Fruit fly (Drosophila melanogaster) whole organism, adult: ENCODE data around the gene CG18545.
A peak's percentile ranks its signal among the peaks of the same experiment; 100 is the strongest.

Source experiments
- CG11617 ChIP-seq: fragments of 200-800 bp; sonication (Bioruptor generic); optimal IDR thresholded peaks from 2 replicates; lab custom pipeline; 2017; ENCODE audit warnings: mild to moderate bottlenecking, missing biosample characterization, missing genetic modification reagents, missing genetic modification characterization
- CG12768 ChIP-seq: fragments of 200-800 bp; sonication (Bioruptor generic); optimal IDR thresholded peaks from 2 replicates; lab custom pipeline; 2017; ENCODE audit warnings: missing biosample characterization, missing genetic modification characterization, mild to moderate bottlenecking, moderate library complexity, missing genetic modification reagents
- CG14711 ChIP-seq: fragments of 200-800 bp; sonication (Bioruptor generic); optimal IDR thresholded peaks from 2 replicates; lab custom pipeline; 2018; ENCODE audit warnings: missing biosample characterization, mild to moderate bottlenecking, missing genetic modification characterization, moderate library complexity
- CG1620 ChIP-seq: fragments of 200-800 bp; sonication (Bioruptor generic); optimal IDR thresholded peaks from 2 replicates; lab custom pipeline; 2016; ENCODE audit warnings: missing biosample characterization, missing genetic modification characterization
- CG33017 ChIP-seq: fragments of 200-800 bp; sonication (Bioruptor generic); optimal IDR thresholded peaks from 2 replicates; lab custom pipeline; 2018; ENCODE audit warnings: missing biosample characterization, mild to moderate bottlenecking, missing genetic modification characterization, moderate library complexity
- CG5204 ChIP-seq: fragments of 200-800 bp; sonication (Bioruptor generic); optimal IDR thresholded peaks from 2 replicates; lab custom pipeline; 2016; ENCODE audit warnings: missing biosample characterization, missing genetic modification characterization
- CG7045 ChIP-seq: fragments of 200-800 bp; sonication (Bioruptor generic); optimal IDR thresholded peaks from 2 replicates; lab custom pipeline; 2017; ENCODE audit warnings: missing biosample characterization, mild to moderate bottlenecking, missing genetic modification characterization
- CG7101 ChIP-seq: fragments of 200-800 bp; sonication (Bioruptor generic); optimal IDR thresholded peaks from 2 replicates; lab custom pipeline; 2018; ENCODE audit warnings: missing biosample characterization, mild to moderate bottlenecking, missing genetic modification characterization, moderate library complexity
- Clk ChIP-seq: fragments of 200-800 bp; sonication (Bioruptor generic); optimal IDR thresholded peaks from 2 replicates; lab custom pipeline; 2017; ENCODE audit warnings: missing biosample characterization, missing genetic modification characterization
- Crg-1 ChIP-seq: fragments of 200-800 bp; sonication (Bioruptor generic); optimal IDR thresholded peaks from 2 replicates; lab custom pipeline; 2016; ENCODE audit warnings: missing biosample characterization, missing genetic modification characterization
- Hr96 ChIP-seq: fragments of 200-800 bp; sonication (Bioruptor generic); optimal IDR thresholded peaks from 2 replicates; lab custom pipeline; 2016; ENCODE audit warnings: missing biosample characterization, missing genetic modification characterization
- Mnt ChIP-seq: fragments of 200-800 bp; sonication (Bioruptor generic); optimal IDR thresholded peaks from 2 replicates; lab custom pipeline; 2016; ENCODE audit warnings: missing biosample characterization, mild to moderate bottlenecking, missing genetic modification characterization
- bab1 ChIP-seq: fragments of 200-800 bp; sonication (Bioruptor generic); optimal IDR thresholded peaks from 3 replicates; lab custom pipeline; 2019; ENCODE audit warnings: missing biosample characterization, mild to moderate bottlenecking, missing genetic modification characterization, moderate library complexity
- cic ChIP-seq: fragments of 200-800 bp; sonication (Bioruptor generic); optimal IDR thresholded peaks from 2 replicates; lab custom pipeline; 2017; ENCODE audit warnings: missing biosample characterization, mild to moderate bottlenecking, missing genetic modification characterization, moderate library complexity
- cnc ChIP-seq, 2 experiments: fragments of >200 bp; optimal IDR thresholded peaks; 2 replicates each; lab custom pipeline; 2017
- kay ChIP-seq: fragments of 200-800 bp; sonication (Bioruptor generic); peaks from one replicate; lab custom pipeline; 2016; ENCODE audit warnings: missing biosample characterization, missing genetic modification characterization, borderline replicate concordance
- ovo ChIP-seq: fragments of 200-800 bp; sonication (Bioruptor generic); optimal IDR thresholded peaks from 2 replicates; lab custom pipeline; 2016; ENCODE audit warnings: missing biosample characterization, missing genetic modification characterization
- pad ChIP-seq: fragments of 200-800 bp; sonication (Bioruptor generic); optimal IDR thresholded peaks from 3 replicates; lab custom pipeline; 2017; ENCODE audit warnings: missing biosample characterization, missing genetic modification characterization, mild to moderate bottlenecking, moderate library complexity, missing genetic modification reagents
- tj ChIP-seq: fragments of 200-800 bp; sonication (Bioruptor generic); optimal IDR thresholded peaks from 3 replicates; lab custom pipeline; 2017; ENCODE audit warnings: missing biosample characterization, mild to moderate bottlenecking, missing genetic modification characterization, moderate library complexity
- toe ChIP-seq: fragments of 200-800 bp; sonication (Bioruptor generic); optimal IDR thresholded peaks from 2 replicates; lab custom pipeline; 2016; ENCODE audit warnings: missing biosample characterization, missing genetic modification characterization

Gene CG18545

DNA sequence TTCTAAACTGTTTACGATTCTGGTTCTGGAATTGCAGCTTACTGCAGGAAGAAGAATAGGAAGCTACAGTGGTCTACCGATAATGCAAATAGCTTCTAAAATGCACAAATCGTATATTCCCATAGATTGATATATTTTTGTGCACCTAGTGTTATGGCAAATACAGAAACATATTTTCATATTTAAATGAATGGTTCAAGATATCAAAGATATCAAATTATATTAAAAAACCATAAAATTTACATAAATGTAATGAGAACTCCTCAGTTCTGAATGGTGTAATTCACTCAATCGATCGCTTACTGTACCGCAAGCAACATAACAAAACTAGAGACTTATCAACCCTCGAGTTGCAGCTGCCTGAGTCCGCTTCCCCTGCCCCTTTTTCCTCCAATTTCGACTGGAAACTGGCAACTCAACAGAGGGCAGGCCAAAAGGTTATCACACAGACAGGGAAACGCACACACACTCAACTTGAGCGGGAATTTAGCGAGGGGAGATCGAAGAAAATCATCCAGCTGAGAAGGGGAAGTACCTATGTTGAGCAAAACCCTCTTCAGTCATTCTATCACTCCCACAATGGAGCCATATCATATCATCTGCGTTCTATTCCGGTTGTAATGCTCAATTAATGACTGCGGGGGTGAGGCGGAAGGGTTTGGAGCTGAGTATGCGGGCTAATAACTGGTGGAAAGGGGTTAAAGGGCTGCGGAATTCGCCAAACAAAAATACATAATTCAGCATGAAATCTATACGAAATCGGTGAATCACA, 13.4 kb downstream of the CG18545 start:
- TF ChIP-seq tj (GFP tag; lab: Kevin White, UChicago) (no peak), CG11617 (GFP tag; lab: Kevin White, UChicago) (no peak), CG5204 (peak; percentile 6)

DNA sequence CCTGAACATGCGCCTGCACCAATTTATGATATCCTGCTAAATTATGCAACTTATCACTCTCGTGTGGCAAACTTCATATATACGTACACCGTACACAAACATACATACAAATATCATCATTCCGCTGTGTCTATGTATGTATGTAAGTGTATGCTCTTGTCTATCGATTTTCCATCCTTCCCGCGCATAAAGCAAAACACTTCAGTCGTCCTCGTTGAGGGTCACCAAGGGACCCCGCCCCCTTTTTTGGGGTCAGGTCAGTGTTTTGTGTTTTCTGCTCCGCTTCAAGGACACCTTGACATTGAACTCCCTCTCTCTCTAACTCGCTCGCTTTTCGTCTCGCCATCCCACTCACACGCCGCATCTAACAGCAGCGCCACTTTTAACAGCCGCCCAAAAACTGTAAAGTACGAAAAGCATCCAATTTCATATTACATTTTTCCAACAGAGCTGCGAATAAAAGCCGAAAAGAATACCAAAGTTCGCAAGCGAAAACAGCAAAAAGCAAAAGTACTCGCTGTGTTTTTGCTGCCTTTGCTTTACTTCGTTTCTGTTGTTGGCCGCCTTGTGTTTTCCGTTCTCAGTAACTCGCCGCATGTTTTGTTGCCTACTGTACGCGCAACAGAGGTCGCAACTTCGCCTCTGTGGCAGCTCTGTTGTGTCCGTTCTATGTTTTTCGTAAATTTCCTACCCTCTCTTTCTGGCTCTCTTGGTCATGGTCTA, 15.3 kb downstream of the CG18545 start:
- no peak for TF ChIP-seq bab1 (GFP tag; lab: Kevin White, UChicago)
- TF ChIP-seq CG7101 (tag; lab: Kevin White, UChicago): no peak
- peak; percentile 19 for TF ChIP-seq tj (GFP tag; lab: Kevin White, UChicago)

DNA sequence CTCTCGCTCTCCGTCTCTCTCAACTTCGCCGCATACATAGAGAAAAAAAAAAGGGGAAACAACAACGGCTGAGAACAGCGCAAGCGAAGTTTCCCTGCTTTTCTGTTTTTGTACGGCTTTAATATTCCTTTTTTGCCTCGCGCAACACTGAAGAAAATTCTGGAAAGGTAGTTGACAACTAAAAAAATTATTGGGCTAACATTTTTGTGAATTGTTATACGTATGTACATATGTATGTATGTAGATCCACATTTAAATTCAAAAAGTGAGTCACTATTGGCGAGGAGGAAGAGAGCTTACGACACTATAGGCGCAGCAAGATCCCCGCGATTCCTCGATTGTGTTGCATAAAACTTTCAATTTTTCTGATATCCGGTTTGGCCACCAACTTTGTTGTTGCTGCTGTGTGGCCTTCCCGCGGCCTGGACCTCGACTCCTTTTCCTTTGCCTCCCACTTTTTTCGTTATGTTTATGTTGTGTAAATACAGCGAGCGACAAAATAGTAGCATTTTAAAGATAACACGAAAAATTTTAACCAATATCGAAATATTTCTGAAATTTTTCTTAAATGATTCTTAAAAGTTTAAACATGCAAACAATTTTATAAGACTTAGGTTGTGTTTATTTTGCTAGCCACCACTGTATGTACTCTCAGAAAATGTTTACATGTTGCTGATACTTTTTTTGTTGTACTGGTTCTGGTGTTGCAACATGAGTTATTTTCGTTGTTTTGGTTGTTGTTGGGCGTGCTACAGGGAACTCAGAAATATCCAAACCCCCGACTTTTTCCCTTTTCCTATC, 16.0 kb downstream of the CG18545 start:
- TF ChIP-seq pad (GFP tag; lab: Kevin White, UChicago): peak; percentile 94
- peak; percentile 13 for TF ChIP-seq Hr96
- TF ChIP-seq bab1 (GFP tag; lab: Kevin White, UChicago): no peak
- TF ChIP-seq CG7101 (tag; lab: Kevin White, UChicago): peak; percentile 8
- no peak for TF ChIP-seq Clk
- peak; percentile 51 for TF ChIP-seq kay (GFP tag; lab: Kevin White, UChicago)
- peak; percentile 14 for TF ChIP-seq CG11617 (GFP tag; lab: Kevin White, UChicago)

DNA sequence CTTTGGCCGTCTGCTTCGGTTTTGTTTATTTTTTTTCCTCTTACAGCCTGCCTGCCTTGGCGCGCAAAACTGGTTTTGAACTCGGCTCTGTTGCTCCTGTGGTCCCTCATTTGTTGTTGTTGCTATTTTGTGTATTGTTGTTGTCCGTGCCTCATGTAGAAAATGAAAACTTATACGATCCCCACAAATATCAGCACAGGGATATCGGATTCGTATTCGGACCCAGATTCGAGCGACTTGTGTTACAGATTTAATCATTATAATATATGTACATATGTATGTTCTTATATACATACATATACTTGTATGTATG, 16.6 kb downstream of the CG18545 start:
- TF ChIP-seq Crg-1: no peak
- TF ChIP-seq tj (GFP tag; lab: Kevin White, UChicago): no peak
- peak; percentile 31 for TF ChIP-seq kay (GFP tag; lab: Kevin White, UChicago)

DNA sequence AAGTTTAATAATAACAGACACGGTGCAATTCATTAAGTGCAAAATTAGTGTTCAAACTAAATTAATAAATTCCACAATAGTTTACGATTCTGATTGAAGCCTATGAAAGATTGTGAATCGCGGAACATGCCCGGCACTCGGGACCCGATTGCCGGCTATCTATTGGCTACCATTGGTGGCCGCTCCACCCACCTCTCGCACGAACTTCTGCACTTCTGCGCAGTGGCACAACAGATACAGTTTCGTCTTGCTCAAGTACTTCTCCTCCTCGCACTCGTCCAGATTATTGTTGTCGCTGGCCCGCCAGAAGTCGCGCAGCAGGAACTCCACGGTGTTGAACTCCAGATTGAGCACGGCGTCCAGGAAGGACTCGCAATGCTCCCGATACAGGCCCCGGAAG, 23.5 kb downstream of the CG18545 start:
- TF ChIP-seq Mnt (GFP tag; lab: Kevin White, UChicago): no peak
- no peak for TF ChIP-seq CG14711 (tag; lab: Kevin White, UChicago)
- no peak for TF ChIP-seq CG1620 (GFP tag; lab: Kevin White, UChicago)
- no peak for TF ChIP-seq tj (GFP tag; lab: Kevin White, UChicago)
- TF ChIP-seq CG11617 (GFP tag; lab: Kevin White, UChicago): no peak
- no peak for TF ChIP-seq Hr96

DNA sequence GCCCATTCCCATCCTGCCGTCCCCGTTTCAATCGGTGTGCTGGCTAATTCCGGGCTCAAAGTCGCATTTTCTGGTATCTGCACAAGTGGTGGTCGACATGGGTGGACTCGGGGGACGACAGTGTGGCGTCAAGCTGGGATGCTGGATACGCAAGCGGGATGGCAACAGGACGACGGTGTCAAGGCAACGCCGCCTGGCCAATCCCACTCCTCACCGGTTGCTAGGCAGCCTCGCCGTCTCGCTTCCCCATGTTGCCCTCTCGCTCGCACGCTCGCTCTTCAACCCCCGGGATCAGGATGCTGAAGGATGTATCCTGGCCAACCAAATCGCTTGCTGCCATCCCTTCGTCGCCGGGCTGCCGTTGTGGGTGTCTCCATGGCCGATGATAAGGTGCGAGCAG, 27.5 kb downstream of the CG18545 start:
- TF ChIP-seq CG7101 (tag; lab: Kevin White, UChicago): no peak
- no peak for TF ChIP-seq CG1620 (GFP tag; lab: Kevin White, UChicago)
- TF ChIP-seq Clk: no peak
- no peak for TF ChIP-seq CG7045 (GFP tag; lab: Kevin White, UChicago)
- no peak for TF ChIP-seq Mnt (GFP tag; lab: Kevin White, UChicago)
- no peak for TF ChIP-seq CG5204
- no peak for TF ChIP-seq cic (GFP tag; lab: Kevin White, UChicago)
- TF ChIP-seq bab1 (GFP tag; lab: Kevin White, UChicago): no peak
- TF ChIP-seq ovo: no peak

DNA sequence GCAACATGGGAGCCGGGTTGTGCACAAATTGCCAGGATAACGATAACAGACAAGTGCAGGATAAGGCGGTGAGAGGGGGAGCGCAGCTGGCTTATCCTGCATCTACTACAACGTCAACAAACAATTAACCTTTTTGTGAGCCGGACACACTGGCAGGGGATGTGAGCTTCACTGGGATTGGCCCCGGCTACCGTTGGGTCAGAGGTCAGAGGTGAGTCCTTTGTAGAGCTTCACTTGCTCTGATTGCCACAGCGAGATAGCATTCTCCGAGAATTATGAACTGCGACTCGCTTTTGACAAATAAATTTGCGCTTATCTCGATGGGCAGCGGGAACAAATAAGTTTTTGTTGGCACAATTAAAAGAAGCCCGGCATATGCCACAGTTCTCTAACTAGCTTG, 29.1 kb downstream of the CG18545 start:
- no peak for TF ChIP-seq CG12768 (GFP tag; lab: Kevin White, UChicago)
- TF ChIP-seq tj (GFP tag; lab: Kevin White, UChicago): no peak
- no peak for TF ChIP-seq bab1 (GFP tag; lab: Kevin White, UChicago)
- TF ChIP-seq pad (GFP tag; lab: Kevin White, UChicago): no peak
- no peak for TF ChIP-seq Clk
- no peak for TF ChIP-seq CG33017
- TF ChIP-seq CG14711 (tag; lab: Kevin White, UChicago): no peak
- TF ChIP-seq CG7101 (tag; lab: Kevin White, UChicago): no peak
- no peak for TF ChIP-seq kay (GFP tag; lab: Kevin White, UChicago)
- no peak for TF ChIP-seq Crg-1
- TF ChIP-seq CG11617 (GFP tag; lab: Kevin White, UChicago): no peak
- no peak for TF ChIP-seq Mnt (GFP tag; lab: Kevin White, UChicago)
- no peak for TF ChIP-seq CG1620 (GFP tag; lab: Kevin White, UChicago)
- no peak for TF ChIP-seq CG5204
- no peak for TF ChIP-seq cic (GFP tag; lab: Kevin White, UChicago)
- TF ChIP-seq cnc (optimal IDR thresholded peaks at IDR 0.05; lab: Kevin White, UChicago): no peak
- no peak for TF ChIP-seq ovo
- TF ChIP-seq Hr96: no peak
- TF ChIP-seq CG7045 (GFP tag; lab: Kevin White, UChicago): no peak
- no peak for TF ChIP-seq toe (GFP tag; lab: Kevin White, UChicago)
